Worm (Caenorhabditis elegans) whole organism, dauer: ENCODE measurements around the gene manf-1.

Source experiments
- unc-62 ChIP-seq: sonication (generic microtip); optimal IDR thresholded peaks from 2 replicates; lab custom pipeline; 2017; ENCODE audit warnings: missing biosample characterization, missing genetic modification reagents, missing genetic modification characterization

Gene manf-1

ce11 chrIV:2892787-2893485, 35.3 kb downstream of the manf-1 start:
- no peak for TF ChIP-seq unc-62 (GFP tag; lab: Kevin White, UChicago)

- TF ChIP-seq unc-62 (GFP tag; lab: Kevin White, UChicago): no peak
Observed at ce11 chrIV:2892395-2892786, 35.8 kb downstream of the manf-1 start, which contains the start of gene Y54G2A.18. Y54G2A.18 (minus strand) TSS chrIV:2892495.

ce11 chrIV:2891535-2892233, 36.5 kb downstream of the manf-1 start:
- TF ChIP-seq unc-62 (GFP tag; lab: Kevin White, UChicago): no peak

- no peak for TF ChIP-seq unc-62 (GFP tag; lab: Kevin White, UChicago)
Observed at ce11 chrIV:2890401-2890952, 37.7 kb downstream of the manf-1 start, which contains the start of the genes nprt-1 and dib-1. nprt-1 (minus strand) TSS chrIV:2890451. dib-1 (plus strand) TSS chrIV:2890882.

ce11 chrIV:2888496-2889101, 39.6 kb downstream of the manf-1 start:
- TF ChIP-seq unc-62 (GFP tag; lab: Kevin White, UChicago): no peak

- no peak for TF ChIP-seq unc-62 (GFP tag; lab: Kevin White, UChicago)
Observed at ce11 chrIV:2887245-2887644, 41.0 kb downstream of the manf-1 start.

ce11 chrIV:2886655-2887054, 41.6 kb downstream of the manf-1 start, which contains the start of gene dml-1:
dml-1 (plus strand) TSS chrIV:2886955.
- TF ChIP-seq unc-62 (GFP tag; lab: Kevin White, UChicago): no peak

ce11 chrIV:2885260-2885659, 43.0 kb downstream of the manf-1 start:
- TF ChIP-seq unc-62 (GFP tag; lab: Kevin White, UChicago): no peak
